Worm (Caenorhabditis elegans) whole organism, L4 larva: ENCODE data around the gene xbx-9.

ENCODE experiments used
- D1046.2 ChIP-seq: fragments of 200-800 bp; sonication (Bioruptor generic); IDR thresholded peaks from 2 replicates; pipeline ENCODE4 v1.3.6; 2022; ENCODE audit warnings: missing genetic modification characterization, missing compliant biosample characterization
- F10B5.3 ChIP-seq: sonication (generic microtip); optimal IDR thresholded peaks from 2 replicates; lab custom pipeline; 2016; ENCODE audit warnings: mild to moderate bottlenecking, missing genetic modification characterization, missing compliant biosample characterization
- F37D6.2 ChIP-seq: sonication (generic microtip); optimal IDR thresholded peaks from 2 replicates; lab custom pipeline; 2016; ENCODE audit warnings: mild to moderate bottlenecking, missing genetic modification characterization, missing compliant biosample characterization
- F44E2.7 ChIP-seq: fragments of 200-800 bp; sonication (Bioruptor generic); IDR thresholded peaks from 2 replicates; pipeline ENCODE4 v2.1.2; 2022; ENCODE audit warnings: missing genetic modification characterization, missing compliant biosample characterization
- R02D3.7 ChIP-seq: fragments of 150-350 bp; sonication (generic microtip); optimal IDR thresholded peaks from 3 replicates; lab custom pipeline; 2014; ENCODE audit warnings: missing biosample characterization, missing genetic modification characterization
- Y105C5A.15 ChIP-seq: fragments of 200-800 bp; sonication (Bioruptor generic); IDR thresholded peaks from 2 replicates; pipeline ENCODE4 v1.3.6; 2022; ENCODE audit warnings: missing genetic modification characterization, missing compliant biosample characterization
- Y48G9A.11 ChIP-seq: fragments of 200-800 bp; sonication (Bioruptor generic); IDR thresholded peaks from 2 replicates; pipeline ENCODE4 v1.3.6; 2022; ENCODE audit warnings: missing genetic modification reagents, missing genetic modification characterization, missing compliant biosample characterization
- aly-2 ChIP-seq: sonication (generic microtip); optimal IDR thresholded peaks from 2 replicates; lab custom pipeline; 2018; ENCODE audit warnings: missing biosample characterization, missing genetic modification characterization
- ceh-82 ChIP-seq: sonication (generic microtip); optimal IDR thresholded peaks from 2 replicates; lab custom pipeline; 2017; ENCODE audit warnings: missing biosample characterization, missing genetic modification characterization
- ces-1 ChIP-seq: fragments of 150-350 bp; sonication (generic microtip); optimal IDR thresholded peaks from 4 replicates; lab custom pipeline; 2014; ENCODE audit warnings: missing biosample characterization, missing genetic modification reagents, missing genetic modification characterization
- cey-2 ChIP-seq: sonication (generic microtip); optimal IDR thresholded peaks from 3 replicates; lab custom pipeline; 2017; ENCODE audit warnings: missing genetic modification characterization, mild to moderate bottlenecking, missing compliant biosample characterization, antibody characterized with exemption, borderline replicate concordance; ENCODE audit not compliant: insufficient read depth
- daf-12 ChIP-seq: fragments of 150-350 bp; optimal IDR thresholded peaks from 2 replicates; lab custom pipeline; 2014; ENCODE audit warnings: missing biosample characterization, missing genetic modification reagents, missing genetic modification characterization
- daf-19 ChIP-seq: fragments of 200-800 bp; sonication (Bioruptor generic); conservative IDR thresholded peaks from 2 replicates; pipeline ENCODE4 v1.3.6; 2022; ENCODE audit warnings: missing genetic modification characterization, missing compliant biosample characterization
- dmd-6 ChIP-seq: fragments of 200-800 bp; sonication (Bioruptor generic); IDR thresholded peaks from 2 replicates; pipeline ENCODE4 v1.3.6; 2022; ENCODE audit warnings: missing genetic modification reagents, missing genetic modification characterization, missing compliant biosample characterization
- duxl-1 ChIP-seq: sonication (generic microtip); optimal IDR thresholded peaks from 2 replicates; lab custom pipeline; 2016; ENCODE audit warnings: mild to moderate bottlenecking, missing genetic modification characterization, moderate library complexity, missing compliant biosample characterization; ENCODE audit not compliant: poor library complexity
- egl-27 ChIP-seq: sonication (generic microtip); optimal IDR thresholded peaks from 3 replicates; lab custom pipeline; 2017; ENCODE audit warnings: missing biosample characterization, missing genetic modification reagents, missing genetic modification characterization
- egl-43 ChIP-seq: fragments of 200-800 bp; sonication (Bioruptor generic); IDR thresholded peaks from 2 replicates; pipeline ENCODE4 v1.3.6; 2022; ENCODE audit warnings: missing genetic modification reagents, missing genetic modification characterization, missing compliant biosample characterization
- fkh-10 ChIP-seq: fragments of 150-350 bp; optimal IDR thresholded peaks from 2 replicates; lab custom pipeline; 2014; ENCODE audit warnings: missing biosample characterization, missing genetic modification reagents, missing genetic modification characterization
- gei-8 ChIP-seq: fragments of 200-800 bp; sonication (Bioruptor generic); optimal IDR thresholded peaks from 2 replicates; lab custom pipeline; 2018; ENCODE audit warnings: mild to moderate bottlenecking, missing genetic modification characterization, missing compliant biosample characterization
- hif-1 ChIP-seq, 2 experiments: sonication (generic microtip); optimal IDR thresholded peaks; 2 replicates each; lab custom pipeline; 2016 to 2017; ENCODE audit warnings: missing compliant biosample characterization in 2 of 2, missing genetic modification characterization in 2 of 2, missing genetic modification reagents in 2 of 2, missing genotype in 2 of 2, mild to moderate bottlenecking in 1 of 2
- lim-7 ChIP-seq: fragments of 200-800 bp; sonication (Bioruptor generic); IDR thresholded peaks from 2 replicates; pipeline ENCODE4 v1.3.6; 2022; ENCODE audit warnings: missing genetic modification characterization, missing compliant biosample characterization
- lin-13 ChIP-seq: fragments of 150-350 bp; optimal IDR thresholded peaks from 2 replicates; lab custom pipeline; 2014; ENCODE audit warnings: missing biosample characterization, missing genetic modification reagents, missing genetic modification characterization
- lir-3 ChIP-seq: sonication (generic microtip); optimal IDR thresholded peaks from 2 replicates; lab custom pipeline; 2016; ENCODE audit warnings: mild to moderate bottlenecking, missing genetic modification characterization, missing compliant biosample characterization
- mdt-29 ChIP-seq: fragments of 200-800 bp; sonication (Bioruptor generic); IDR thresholded peaks from 2 replicates; pipeline ENCODE4 v1.3.6; 2022; ENCODE audit warnings: missing genetic modification reagents, missing genetic modification characterization, missing compliant biosample characterization
- mep-1 ChIP-seq: fragments of 150-350 bp; sonication (generic microtip); optimal IDR thresholded peaks from 3 replicates; lab custom pipeline; 2014; ENCODE audit warnings: missing biosample characterization, missing genetic modification characterization
- mxl-2 ChIP-seq: fragments of 200-800 bp; sonication (Bioruptor generic); conservative IDR thresholded peaks from 2 replicates; pipeline ENCODE4 v1.3.6; 2022; ENCODE audit warnings: missing genetic modification reagents, missing genetic modification characterization, missing compliant biosample characterization
- mxl-3 ChIP-seq: fragments of 200-800 bp; sonication (Bioruptor generic); optimal IDR thresholded peaks from 2 replicates; lab custom pipeline; 2018; ENCODE audit warnings: mild to moderate bottlenecking, missing genetic modification characterization, missing compliant biosample characterization
- nhr-10 ChIP-seq: fragments of 150-350 bp; optimal IDR thresholded peaks from 2 replicates; lab custom pipeline; 2014; ENCODE audit warnings: missing biosample characterization, missing genetic modification characterization
- nhr-237 ChIP-seq: sonication (generic microtip); optimal IDR thresholded peaks from 2 replicates; lab custom pipeline; 2017; ENCODE audit warnings: missing biosample characterization, missing genetic modification characterization
- nhr-28 ChIP-seq: fragments of 150-350 bp; optimal IDR thresholded peaks from 2 replicates; lab custom pipeline; 2014; ENCODE audit warnings: missing biosample characterization, missing genetic modification characterization
- nhr-41 ChIP-seq: fragments of 200-800 bp; sonication (Bioruptor generic); IDR thresholded peaks from 2 replicates; pipeline ENCODE4 v1.3.6; 2022; ENCODE audit warnings: missing genetic modification reagents, missing genetic modification characterization, missing compliant biosample characterization
- nhr-48 ChIP-seq: sonication (generic microtip); optimal IDR thresholded peaks from 2 replicates; lab custom pipeline; 2016; ENCODE audit warnings: mild to moderate bottlenecking, missing genetic modification characterization, missing compliant biosample characterization
- nhr-6 ChIP-seq: fragments of 150-350 bp; optimal IDR thresholded peaks from 2 replicates; lab custom pipeline; 2014; ENCODE audit warnings: missing biosample characterization, missing genetic modification characterization
- php-3 ChIP-seq: fragments of 200-800 bp; sonication (Bioruptor generic); IDR thresholded peaks from 2 replicates; pipeline ENCODE4 v1.3.6; 2022; ENCODE audit warnings: missing genetic modification reagents, missing genetic modification characterization, missing compliant biosample characterization
- pqm-1 ChIP-seq: sonication (generic microtip); optimal IDR thresholded peaks from 2 replicates; lab custom pipeline; 2017; ENCODE audit warnings: missing biosample characterization, missing genetic modification characterization
- set-16 ChIP-seq: fragments of 200-800 bp; sonication (Bioruptor generic); IDR thresholded peaks from 2 replicates; pipeline ENCODE4 v1.3.6; 2022; ENCODE audit warnings: missing genetic modification reagents, missing genetic modification characterization, missing compliant biosample characterization
- spr-1 ChIP-seq: sonication (generic microtip); optimal IDR thresholded peaks from 2 replicates; lab custom pipeline; 2016; ENCODE audit warnings: mild to moderate bottlenecking, missing genetic modification characterization, missing compliant biosample characterization
- spr-3 ChIP-seq: fragments of 200-800 bp; sonication (Bioruptor generic); optimal IDR thresholded peaks from 2 replicates; lab custom pipeline; 2018; ENCODE audit warnings: mild to moderate bottlenecking, missing genetic modification characterization, missing compliant biosample characterization
- unc-130 ChIP-seq: sonication (generic microtip); optimal IDR thresholded peaks from 2 replicates; lab custom pipeline; 2016; ENCODE audit warnings: missing genetic modification reagents, missing genetic modification characterization, missing compliant biosample characterization
- zag-1 ChIP-seq: fragments of 150-350 bp; optimal IDR thresholded peaks from 2 replicates; lab custom pipeline; 2014; ENCODE audit warnings: missing biosample characterization, missing genetic modification characterization
- zfp-2 ChIP-seq: sonication (generic microtip); optimal IDR thresholded peaks from 2 replicates; lab custom pipeline; 2016; ENCODE audit warnings: mild to moderate bottlenecking, missing genetic modification characterization, missing compliant biosample characterization
- zfp-3 ChIP-seq: fragments of 200-800 bp; sonication (Bioruptor generic); conservative IDR thresholded peaks from 2 replicates; pipeline ENCODE4 v1.3.6; 2022; ENCODE audit warnings: missing genetic modification reagents, missing genetic modification characterization, missing compliant biosample characterization
- zip-11 ChIP-seq: fragments of 200-800 bp; sonication (Bioruptor generic); IDR thresholded peaks from 2 replicates; pipeline ENCODE4 v1.3.6; 2022; ENCODE audit warnings: missing genetic modification characterization, missing compliant biosample characterization
- zip-2 ChIP-seq: fragments of 150-350 bp; optimal IDR thresholded peaks from 2 replicates; lab custom pipeline; 2014; ENCODE audit warnings: missing biosample characterization, missing genetic modification characterization
- ztf-7 ChIP-seq: fragments of 150-350 bp; optimal IDR thresholded peaks from 2 replicates; lab custom pipeline; 2014; ENCODE audit warnings: missing biosample characterization, missing genetic modification characterization

The xbx-9 gene

DNA sequence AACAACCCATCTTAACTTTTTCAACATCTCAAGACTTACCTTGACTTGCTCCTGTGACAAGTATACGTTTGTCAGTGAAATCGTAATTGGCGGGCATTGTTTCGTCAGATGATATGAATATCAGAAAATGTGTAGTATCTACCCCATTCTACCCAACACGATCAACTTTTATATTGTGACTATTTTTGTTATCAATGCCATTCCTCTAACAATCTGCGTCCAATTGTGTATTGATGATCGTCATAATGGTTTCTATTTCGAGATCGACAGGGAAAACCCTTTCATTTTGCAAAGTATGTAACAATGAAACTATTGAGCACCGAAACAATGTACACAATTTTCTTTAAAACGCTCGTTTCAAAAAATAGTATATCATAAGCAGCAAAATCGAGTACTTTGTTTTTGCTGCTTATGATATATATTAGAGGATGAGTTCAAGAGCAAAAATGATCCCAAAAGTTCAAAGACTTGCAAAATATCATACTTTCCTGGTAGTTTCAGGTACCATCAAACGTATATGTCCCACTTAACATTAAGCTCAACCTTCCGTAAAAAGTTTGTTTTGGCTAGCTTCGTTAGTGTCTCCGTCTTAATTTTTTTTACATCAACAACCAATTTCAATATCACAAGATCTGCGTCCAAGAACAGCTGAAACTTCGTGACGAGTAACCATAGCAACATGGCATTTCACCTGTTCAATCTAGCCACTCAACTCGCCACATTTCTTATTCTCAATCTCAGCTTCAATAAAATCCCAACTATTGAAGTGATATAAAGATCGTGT lies at the start of gene xbx-9, which contains the start of gene dhs-21 (continued):
- TF ChIP-seq lim-7 (GFP tag; lab: Robert Waterston, UW) = no peak
- TF ChIP-seq R02D3.7 = no peak
- no peak for TF ChIP-seq duxl-1 (tag; lab: Kevin White, UChicago)
- no peak for TF ChIP-seq zip-2 (tag; lab: Kevin White, UChicago)
- TF ChIP-seq F44E2.7 (GFP tag; lab: Robert Waterston, UW) = no peak
- TF ChIP-seq gei-8 (GFP tag; lab: Kevin White, UChicago) = no peak
- TF ChIP-seq spr-1 = no peak
- TF ChIP-seq mxl-3 (GFP tag; lab: Kevin White, UChicago) = peak; percentile 35
- TF ChIP-seq nhr-6 = peak; percentile 62
- no peak for TF ChIP-seq Y105C5A.15 (GFP tag; lab: Robert Waterston, UW)
- TF ChIP-seq nhr-41 = no peak
- no peak for TF ChIP-seq zip-11 (GFP tag; lab: Robert Waterston, UW)
- no peak for TF ChIP-seq php-3 (GFP tag; lab: Robert Waterston, UW)
- TF ChIP-seq ces-1 = no peak
- no peak for TF ChIP-seq fkh-10
- TF ChIP-seq lin-13 (GFP tag; lab: Kevin White, UChicago) = no peak
- no peak for TF ChIP-seq aly-2
- TF ChIP-seq pqm-1 (tag; lab: Kevin White, UChicago) = peak; percentile 65
- no peak for TF ChIP-seq lir-3 (tag; lab: Kevin White, UChicago)
- no peak for TF ChIP-seq ceh-82 (tag; lab: Kevin White, UChicago)
- no peak for TF ChIP-seq zfp-2 (tag; lab: Kevin White, UChicago)
- no peak for TF ChIP-seq egl-43
- TF ChIP-seq F10B5.3 (tag; lab: Kevin White, UChicago) = no peak
- no peak for TF ChIP-seq F37D6.2 (tag; lab: Kevin White, UChicago)
- no peak for TF ChIP-seq unc-130 (GFP tag; lab: Kevin White, UChicago)
- TF ChIP-seq egl-27 (tag; lab: Kevin White, UChicago) = no peak
- no peak for TF ChIP-seq daf-19
- TF ChIP-seq hif-1 (tag; optimal IDR thresholded peaks at IDR 0.05; lab: Kevin White, UChicago) = no peak
- no peak for TF ChIP-seq mxl-2 (GFP tag; lab: Robert Waterston, UW)
- TF ChIP-seq spr-3 (GFP tag; lab: Kevin White, UChicago) = no peak
- TF ChIP-seq daf-12 (tag; lab: Kevin White, UChicago) = no peak
- no peak for TF ChIP-seq nhr-48
- no peak for TF ChIP-seq set-16 (GFP tag; lab: Robert Waterston, UW)
- no peak for TF ChIP-seq D1046.2 (GFP tag; lab: Robert Waterston, UW)
- peak; percentile 49 for TF ChIP-seq ztf-7
- peak; percentile 53 for TF ChIP-seq dmd-6 (GFP tag; lab: Robert Waterston, UW)
- TF ChIP-seq nhr-28 (tag; lab: Kevin White, UChicago) = peak; percentile 92
- TF ChIP-seq zag-1 (tag; lab: Kevin White, UChicago) = no peak
- no peak for TF ChIP-seq mep-1 (tag; lab: Kevin White, UChicago)
- TF ChIP-seq nhr-10 (tag; lab: Kevin White, UChicago) = peak; percentile 30
- no peak for TF ChIP-seq nhr-237 (tag; lab: Kevin White, UChicago)
- no peak for TF ChIP-seq Y48G9A.11 (GFP tag; lab: Robert Waterston, UW)
- TF ChIP-seq zfp-3 (GFP tag; lab: Robert Waterston, UW) = no peak
- no peak for TF ChIP-seq cey-2 (tag; lab: Kevin White, UChicago)
- TF ChIP-seq mdt-29 (GFP tag; lab: Robert Waterston, UW) = no peak
